Fruit fly (Drosophila melanogaster) whole organism, embryonic: ENCODE results near the gene CG13390.

ENCODE experiments used
- Abd-B ChIP-seq: fragments of 200-800 bp; sonication (Bioruptor generic); optimal IDR thresholded peaks from 2 replicates; lab custom pipeline; 2018; ENCODE audit warnings: missing biosample characterization, mild to moderate bottlenecking, missing genetic modification characterization, moderate library complexity
- Adf1 ChIP-seq: fragments of 200-800 bp; sonication (Bioruptor generic); IDR thresholded peaks from 2 replicates; pipeline ENCODE4 v1.3.6; 2022; ENCODE audit warnings: missing biosample characterization, missing genetic modification characterization
- Asciz ChIP-seq: fragments of 200-800 bp; sonication (Bioruptor generic); optimal IDR thresholded peaks from 2 replicates; lab custom pipeline; 2017; ENCODE audit warnings: missing biosample characterization, mild to moderate bottlenecking, missing genetic modification characterization, missing genetic modification reagents
- Atf-2 ChIP-seq: fragments of 200-800 bp; sonication (Bioruptor generic); optimal IDR thresholded peaks from 2 replicates; lab custom pipeline; 2016; ENCODE audit warnings: missing biosample characterization, missing genetic modification characterization
- Awh ChIP-seq: fragments of 200-800 bp; sonication (Bioruptor generic); IDR thresholded peaks from 2 replicates; pipeline ENCODE4, ENCODE4 v1.3.6; 2022; ENCODE audit warnings: missing biosample characterization, missing genetic modification characterization
- Blimp-1 ChIP-seq: fragments of 200-800 bp; sonication (Bioruptor generic); optimal IDR thresholded peaks from 3 replicates; lab custom pipeline; 2018; ENCODE audit warnings: missing biosample characterization, missing genetic modification characterization, mild to moderate bottlenecking, moderate library complexity, missing genetic modification reagents
- CG10209 ChIP-seq: fragments of 200-800 bp; sonication (Bioruptor generic); optimal IDR thresholded peaks from 3 replicates; lab custom pipeline; 2017; ENCODE audit warnings: missing biosample characterization, mild to moderate bottlenecking, missing genetic modification characterization, missing genetic modification reagents
- CG10267 ChIP-seq: fragments of 200-800 bp; sonication (Bioruptor generic); optimal IDR thresholded peaks from 2 replicates; lab custom pipeline; 2018; ENCODE audit warnings: missing biosample characterization, mild to moderate bottlenecking, missing genetic modification characterization, moderate library complexity
- CG10321 ChIP-seq: fragments of 200-800 bp; sonication (Bioruptor generic); IDR thresholded peaks from 2 replicates; pipeline ENCODE4 v1.3.6; 2022; ENCODE audit warnings: missing biosample characterization, missing genetic modification characterization
- CG11456 ChIP-seq: fragments of 200-800 bp; sonication (Bioruptor generic); IDR thresholded peaks from 3 replicates; pipeline ENCODE4 v1.3.6; 2022; ENCODE audit warnings: missing biosample characterization, missing genetic modification characterization
- CG12104 ChIP-seq: fragments of 200-800 bp; sonication (Bioruptor generic); optimal IDR thresholded peaks from 3 replicates; lab custom pipeline; 2016; ENCODE audit warnings: missing biosample characterization, missing genetic modification characterization
- CG12219 ChIP-seq: fragments of 200-800 bp; sonication (Bioruptor generic); optimal IDR thresholded peaks from 3 replicates; lab custom pipeline; 2018; ENCODE audit warnings: missing biosample characterization, mild to moderate bottlenecking, missing genetic modification characterization
- CG12299 ChIP-seq: fragments of 200-800 bp; sonication (Bioruptor generic); optimal IDR thresholded peaks from 2 replicates; lab custom pipeline; 2018; ENCODE audit warnings: missing biosample characterization, mild to moderate bottlenecking, missing genetic modification characterization
- CG12659 ChIP-seq: fragments of 200-800 bp; sonication (Bioruptor generic); optimal IDR thresholded peaks from 3 replicates; lab custom pipeline; 2017; ENCODE audit warnings: mild to moderate bottlenecking, missing biosample characterization, missing genetic modification reagents, missing genetic modification characterization
- CG12942 ChIP-seq: fragments of 200-800 bp; sonication (Bioruptor generic); optimal IDR thresholded peaks from 3 replicates; lab custom pipeline; 2016; ENCODE audit warnings: missing biosample characterization, missing genetic modification characterization
- CG13123 ChIP-seq: fragments of 200-800 bp; sonication (Bioruptor generic); optimal IDR thresholded peaks from 2 replicates; lab custom pipeline; 2016; ENCODE audit warnings: missing biosample characterization, missing genetic modification characterization
- CG16779 ChIP-seq: fragments of 200-800 bp; sonication (Bioruptor generic); IDR thresholded peaks from 2 replicates; pipeline ENCODE4 v1.3.6; 2022; ENCODE audit warnings: missing biosample characterization, missing genetic modification characterization
- CG18262 ChIP-seq: fragments of 200-800 bp; optimal IDR thresholded peaks from 3 replicates; lab custom pipeline; 2019; ENCODE audit warnings: missing biosample characterization, mild to moderate bottlenecking, missing genetic modification characterization, moderate library complexity
- CG32532 ChIP-seq: fragments of 200-800 bp; sonication (Bioruptor generic); IDR thresholded peaks from 2 replicates; pipeline ENCODE4 v1.3.6; 2022; ENCODE audit warnings: missing biosample characterization, missing genetic modification characterization
- CG32767 ChIP-seq: fragments of 200-800 bp; sonication (Bioruptor generic); IDR thresholded peaks from 2 replicates; pipeline ENCODE4 v1.3.6; 2022; ENCODE audit warnings: missing biosample characterization, missing genetic modification characterization
- CG33557 ChIP-seq: fragments of 200-800 bp; sonication (Bioruptor generic); optimal IDR thresholded peaks from 2 replicates; lab custom pipeline; 2019; ENCODE audit warnings: missing biosample characterization, mild to moderate bottlenecking, missing genetic modification characterization, moderate library complexity
- CG6683 ChIP-seq: fragments of 200-800 bp; sonication (Bioruptor generic); optimal IDR thresholded peaks from 2 replicates; lab custom pipeline; 2017; ENCODE audit warnings: missing biosample characterization, mild to moderate bottlenecking, missing genetic modification characterization, missing genetic modification reagents
- CHES-1-like ChIP-seq: fragments of 200-800 bp; sonication (Bioruptor generic); optimal IDR thresholded peaks from 2 replicates; lab custom pipeline; 2016; ENCODE audit warnings: missing biosample characterization, missing genetic modification characterization
- Chrac-16 ChIP-seq: fragments of 200-800 bp; sonication (Bioruptor generic); optimal IDR thresholded peaks from 3 replicates; lab custom pipeline; 2016; ENCODE audit warnings: missing biosample characterization, missing genetic modification characterization
- D19B ChIP-seq: fragments of 200-800 bp; sonication (Bioruptor generic); optimal IDR thresholded peaks from 2 replicates; lab custom pipeline; 2017; ENCODE audit warnings: missing biosample characterization, mild to moderate bottlenecking, missing genetic modification characterization
- Dfd ChIP-seq, 2 experiments: fragments of >200 bp; optimal IDR thresholded peaks; 2 replicates each; lab custom pipeline; 2017; ENCODE audit warnings: missing biosample characterization in 2 of 2, missing genetic modification characterization in 2 of 2
- Doc3 ChIP-seq: fragments of 200-800 bp; sonication (Bioruptor generic); IDR thresholded peaks from 3 replicates; pipeline ENCODE4 v1.3.6; 2022; ENCODE audit warnings: missing biosample characterization, missing genetic modification characterization; ENCODE audit not compliant: partially characterized antibody
- Drgx ChIP-seq: fragments of 200-800 bp; sonication (Bioruptor generic); IDR thresholded peaks from 2 replicates; pipeline ENCODE4 v1.3.6; 2022; ENCODE audit warnings: missing biosample characterization, missing genetic modification characterization
- Elba2 ChIP-seq: fragments of 200-800 bp; sonication (Bioruptor generic); optimal IDR thresholded peaks from 3 replicates; lab custom pipeline; 2016; ENCODE audit warnings: missing biosample characterization, missing genetic modification characterization
- Ets65A ChIP-seq: fragments of 200-800 bp; sonication (Bioruptor generic); peaks from one replicate; lab custom pipeline; 2016; ENCODE audit warnings: missing biosample characterization, missing genetic modification characterization
- HLH4C ChIP-seq: fragments of 200-800 bp; sonication (Bioruptor generic); IDR thresholded peaks from 3 replicates; pipeline ENCODE4 v1.3.6; 2022; ENCODE audit warnings: missing biosample characterization, missing genetic modification characterization; ENCODE audit not compliant: partially characterized antibody
- HLH54F ChIP-seq: fragments of 200-800 bp; sonication (Bioruptor generic); optimal IDR thresholded peaks from 3 replicates; lab custom pipeline; 2016; ENCODE audit warnings: missing biosample characterization, missing genetic modification characterization
- Hmr ChIP-seq: fragments of 200-800 bp; sonication (Bioruptor generic); optimal IDR thresholded peaks from 3 replicates; lab custom pipeline; 2017; ENCODE audit warnings: mild to moderate bottlenecking, missing biosample characterization, missing genetic modification reagents, missing genetic modification characterization
- Hsf ChIP-seq: fragments of 200-800 bp; sonication (Bioruptor generic); optimal IDR thresholded peaks from 3 replicates; lab custom pipeline; 2016; ENCODE audit warnings: missing biosample characterization, missing genetic modification characterization
- Med ChIP-seq: fragments of 200-800 bp; sonication (Bioruptor generic); peaks from one replicate; lab custom pipeline; 2016; ENCODE audit warnings: missing biosample characterization, missing genetic modification characterization, mild to moderate bottlenecking, inconsistent platforms, moderate library complexity
- Rfx ChIP-seq: fragments of 200-800 bp; sonication (Bioruptor generic); IDR thresholded peaks from 2 replicates; pipeline ENCODE4 v1.3.6; 2022; ENCODE audit warnings: missing biosample characterization, missing genetic modification characterization
- Sox102F ChIP-seq: fragments of 200-800 bp; sonication (Bioruptor generic); optimal IDR thresholded peaks from 2 replicates; lab custom pipeline; 2018; ENCODE audit warnings: missing biosample characterization, mild to moderate bottlenecking, missing genetic modification characterization, moderate library complexity
- Xbp1 ChIP-seq: fragments of 200-800 bp; sonication (Bioruptor generic); optimal IDR thresholded peaks from 3 replicates; lab custom pipeline; 2016; ENCODE audit warnings: missing biosample characterization, mild to moderate bottlenecking, missing genetic modification characterization
- ase ChIP-seq: fragments of 200-800 bp; sonication (Bioruptor generic); IDR thresholded peaks from 3 replicates; pipeline ENCODE4 v1.3.6; 2022; ENCODE audit warnings: missing biosample characterization, missing genetic modification characterization
- exex ChIP-seq: fragments of 200-800 bp; sonication (Bioruptor generic); optimal IDR thresholded peaks from 4 replicates; lab custom pipeline; 2018; ENCODE audit warnings: missing biosample characterization, mild to moderate bottlenecking, missing genetic modification characterization, moderate library complexity
- hb ChIP-seq: fragments of 200-800 bp; sonication (Bioruptor generic); IDR thresholded peaks from 3 replicates; pipeline ENCODE4 v1.3.6; 2022; ENCODE audit warnings: missing biosample characterization, missing genetic modification characterization; ENCODE audit not compliant: partially characterized antibody
- lab ChIP-seq: fragments of 200-800 bp; sonication (Bioruptor generic); optimal IDR thresholded peaks from 3 replicates; lab custom pipeline; 2017; ENCODE audit warnings: missing biosample characterization, missing genetic modification characterization, mild to moderate bottlenecking, moderate library complexity, missing genetic modification reagents
- lbe ChIP-seq: fragments of 200-800 bp; sonication (Bioruptor generic); optimal IDR thresholded peaks from 2 replicates; lab custom pipeline; 2016; ENCODE audit warnings: missing biosample characterization, mild to moderate bottlenecking, missing genetic modification characterization
- org-1 ChIP-seq: fragments of 200-800 bp; sonication (Bioruptor generic); optimal IDR thresholded peaks from 2 replicates; lab custom pipeline; 2017; ENCODE audit warnings: missing biosample characterization, missing genetic modification characterization
- row ChIP-seq: fragments of 200-800 bp; sonication (Bioruptor generic); IDR thresholded peaks from 3 replicates; pipeline ENCODE4 v1.3.6; 2022; ENCODE audit warnings: missing biosample characterization, missing genetic modification characterization
- salm ChIP-seq: fragments of 200-800 bp; sonication (Bioruptor generic); optimal IDR thresholded peaks from 2 replicates; lab custom pipeline; 2018; ENCODE audit warnings: missing biosample characterization, mild to moderate bottlenecking, missing genetic modification characterization
- sd ChIP-seq: fragments of 200-800 bp; sonication (Bioruptor generic); optimal IDR thresholded peaks from 3 replicates; lab custom pipeline; 2018; ENCODE audit warnings: missing biosample characterization, mild to moderate bottlenecking, missing genetic modification characterization, moderate library complexity
- tio ChIP-seq: fragments of 200-800 bp; sonication (Bioruptor generic); optimal IDR thresholded peaks from 2 replicates; lab custom pipeline; 2017; ENCODE audit warnings: missing biosample characterization, missing genetic modification characterization, inconsistent platforms
- z ChIP-seq: fragments of 200-800 bp; sonication (Bioruptor generic); IDR thresholded peaks from 3 replicates; pipeline ENCODE4 v1.3.6; 2022; ENCODE audit warnings: missing biosample characterization, missing genetic modification characterization

CG13390 gene

dm6 chr2L:8361204-8361952, 15.2 kb downstream of the CG13390 start (continued):
- TF ChIP-seq Hmr (GFP tag; lab: Kevin White, UChicago) (peak; percentile 43), CG12299 (peak; percentile 13), salm (tag; lab: Kevin White, UChicago) (no peak), Blimp-1 (GFP tag; lab: Kevin White, UChicago) (peak; percentile 50), CG32532 (GFP tag; lab: Robert Waterston, UW) (peak; percentile 28; the same call in 1 of the 2 replicates), Drgx (no peak), CHES-1-like (peak; percentile 10), Doc3 (GFP tag; lab: Robert Waterston, UW) (no peak), CG10209 (GFP tag; lab: Kevin White, UChicago) (peak; percentile 16), CG12942 (GFP tag; lab: Kevin White, UChicago) (no peak), CG11456 (GFP tag; lab: Robert Waterston, UW) (peak; percentile 35; the same call in 1 of the 3 replicates), CG33557 (GFP tag; lab: Kevin White, UChicago) (no peak), Rfx (no peak), Awh (GFP tag; lab: Robert Waterston, UW) (no peak), CG12659 (GFP tag; lab: Kevin White, UChicago) (peak; percentile 20), Dfd (GFP tag; optimal IDR thresholded peaks at IDR 0.05; lab: Kevin White, UChicago) (no peak), Adf1 (GFP tag; lab: Robert Waterston, UW) (no peak), Chrac-16 (GFP tag; lab: Kevin White, UChicago) (peak; percentile 10), Atf-2 (GFP tag; lab: Kevin White, UChicago) (peak; percentile 10), Med (GFP tag; lab: Kevin White, UChicago) (peak; percentile 77), CG16779 (GFP tag; lab: Robert Waterston, UW) (no peak), CG18262 (peak; percentile 43), tio (GFP tag; lab: Kevin White, UChicago) (no peak), HLH4C (no peak), Hsf (GFP tag; lab: Kevin White, UChicago) (peak; percentile 21), exex (tag; lab: Kevin White, UChicago) (peak; percentile 8), lab (GFP tag; lab: Kevin White, UChicago) (peak; percentile 49), D19B (no peak), lbe (GFP tag; lab: Kevin White, UChicago) (peak; percentile 26), CG12104 (GFP tag; lab: Kevin White, UChicago) (no peak), CG10321 (GFP tag; lab: Robert Waterston, UW) (no peak), CG6683 (no peak), Abd-B (GFP tag; lab: Kevin White, UChicago) (no peak), HLH54F (GFP tag; lab: Kevin White, UChicago) (no peak), CG13123 (no peak), CG32767 (GFP tag; lab: Robert Waterston, UW) (no peak), Xbp1 (peak; percentile 23), CG12219 (GFP tag; lab: Kevin White, UChicago) (no peak), ase (0 out of 3 replicates have a peak, but pooled peaks have one; percentile 14), hb (GFP tag; lab: Robert Waterston, UW) (no peak), Asciz (GFP tag; lab: Kevin White, UChicago) (no peak), org-1 (GFP tag; lab: Kevin White, UChicago) (peak; percentile 6), Elba2 (GFP tag; lab: Kevin White, UChicago) (no peak), row (peak; percentile 41; the same call in 2 of the 3 replicates), Ets65A (peak; percentile 9), z (GFP tag; lab: Robert Waterston, UW) (no peak), CG10267 (tag; lab: Kevin White, UChicago) (peak; percentile 15), sd (no peak), Sox102F (GFP tag; lab: Kevin White, UChicago) (peak; percentile 20)
